Fruit fly (Drosophila melanogaster) whole organism, prepupa: ENCODE results near the gene CG15539.

Experiments used
- Blimp-1 ChIP-seq: fragments of 200-800 bp; sonication (Bioruptor generic); optimal IDR thresholded peaks from 3 replicates; lab custom pipeline; 2017; ENCODE audit warnings: missing biosample characterization, missing genetic modification characterization, mild to moderate bottlenecking, moderate library complexity, missing genetic modification reagents
- CG11902 ChIP-seq: fragments of 200-800 bp; sonication (Bioruptor generic); optimal IDR thresholded peaks from 3 replicates; lab custom pipeline; 2016; ENCODE audit warnings: missing biosample characterization, missing genetic modification characterization
- CG1621 ChIP-seq: fragments of 200-800 bp; sonication (Bioruptor generic); optimal IDR thresholded peaks from 3 replicates; lab custom pipeline; 2018; ENCODE audit warnings: missing biosample characterization, mild to moderate bottlenecking, missing genetic modification characterization
- CG3032 ChIP-seq: fragments of 200-800 bp; optimal IDR thresholded peaks from 2 replicates; lab custom pipeline; 2019; ENCODE audit warnings: missing biosample characterization, mild to moderate bottlenecking, missing genetic modification characterization, moderate library complexity
- CG34406 ChIP-seq: fragments of 200-800 bp; sonication (Bioruptor generic); optimal IDR thresholded peaks from 3 replicates; lab custom pipeline; 2016; ENCODE audit warnings: missing biosample characterization, missing genetic modification characterization
- CG4318 ChIP-seq: fragments of 200-800 bp; sonication (Bioruptor generic); optimal IDR thresholded peaks from 3 replicates; lab custom pipeline; 2017; ENCODE audit warnings: missing biosample characterization, mild to moderate bottlenecking, missing genetic modification characterization
- CG6792 ChIP-seq: fragments of 200-800 bp; sonication (Bioruptor generic); optimal IDR thresholded peaks from 3 replicates; lab custom pipeline; 2016; ENCODE audit warnings: missing biosample characterization, missing genetic modification characterization
- CG6808 ChIP-seq: fragments of 200-800 bp; sonication (Bioruptor generic); optimal IDR thresholded peaks from 3 replicates; lab custom pipeline; 2017; ENCODE audit warnings: missing biosample characterization, missing genetic modification characterization, mild to moderate bottlenecking, moderate library complexity, missing genetic modification reagents
- CG6854 ChIP-seq: fragments of 200-800 bp; sonication (Bioruptor generic); optimal IDR thresholded peaks from 2 replicates; lab custom pipeline; 2017; ENCODE audit warnings: missing biosample characterization, mild to moderate bottlenecking, missing genetic modification characterization
- CG8119 ChIP-seq: fragments of 200-800 bp; sonication (Bioruptor generic); IDR thresholded peaks from 3 replicates; pipeline ENCODE4 v1.3.6; 2022; ENCODE audit warnings: missing biosample characterization, missing genetic modification characterization
- CG8319 ChIP-seq: fragments of 200-800 bp; sonication (Bioruptor generic); optimal IDR thresholded peaks from 3 replicates; lab custom pipeline; 2016; ENCODE audit warnings: missing biosample characterization, missing genetic modification characterization
- CG8632 ChIP-seq: fragments of 200-800 bp; sonication (Bioruptor generic); optimal IDR thresholded peaks from 3 replicates; lab custom pipeline; 2016; ENCODE audit warnings: missing biosample characterization, missing genetic modification characterization
- Eip75B ChIP-seq: fragments of 200-800 bp; sonication (Bioruptor generic); optimal IDR thresholded peaks from 3 replicates; lab custom pipeline; 2016; ENCODE audit warnings: missing biosample characterization, missing genetic modification characterization
- Eip78C ChIP-seq: fragments of 200-800 bp; sonication (Bioruptor generic); peaks from one replicate; lab custom pipeline; 2016; ENCODE audit warnings: missing biosample characterization, missing genetic modification characterization
- Lpt ChIP-seq: fragments of 200-800 bp; sonication (Bioruptor generic); optimal IDR thresholded peaks from 3 replicates; lab custom pipeline; 2016; ENCODE audit warnings: missing biosample characterization, missing genetic modification characterization
- Met ChIP-seq: fragments of 200-800 bp; sonication (Bioruptor generic); optimal IDR thresholded peaks from 3 replicates; lab custom pipeline; 2016; ENCODE audit warnings: missing biosample characterization, missing genetic modification characterization
- Smox ChIP-seq: fragments of 200-800 bp; sonication (Bioruptor generic); optimal IDR thresholded peaks from 3 replicates; lab custom pipeline; 2016; ENCODE audit warnings: missing biosample characterization, missing genetic modification characterization
- Sox102F ChIP-seq: fragments of 200-800 bp; sonication (Bioruptor generic); optimal IDR thresholded peaks from 2 replicates; lab custom pipeline; 2016; ENCODE audit warnings: missing biosample characterization, mild to moderate bottlenecking, missing genetic modification characterization
- Sox15 ChIP-seq: fragments of 200-800 bp; sonication (Bioruptor generic); optimal IDR thresholded peaks from 3 replicates; lab custom pipeline; 2016; ENCODE audit warnings: missing biosample characterization, missing genetic modification characterization
- cyc ChIP-seq: fragments of 200-800 bp; sonication (Bioruptor generic); optimal IDR thresholded peaks from 3 replicates; lab custom pipeline; 2016; ENCODE audit warnings: missing biosample characterization, missing genetic modification characterization
- dac ChIP-seq: fragments of 200-800 bp; sonication (Bioruptor generic); optimal IDR thresholded peaks from 2 replicates; lab custom pipeline; 2017; ENCODE audit warnings: missing biosample characterization, mild to moderate bottlenecking, missing genetic modification characterization
- dsx ChIP-seq: fragments of 200-800 bp; optimal IDR thresholded peaks from 3 replicates; lab custom pipeline; 2019; ENCODE audit warnings: missing biosample characterization, mild to moderate bottlenecking, missing genetic modification characterization, moderate library complexity; ENCODE audit not compliant: poor library complexity, severe bottlenecking
- eg ChIP-seq: fragments of 200-800 bp; sonication (Bioruptor generic); IDR thresholded peaks from 3 replicates; pipeline ENCODE4 v1.3.6; 2022; ENCODE audit warnings: missing biosample characterization, missing genetic modification characterization
- esn ChIP-seq: fragments of 200-800 bp; sonication (Bioruptor generic); optimal IDR thresholded peaks from 2 replicates; lab custom pipeline; 2016; ENCODE audit warnings: missing biosample characterization, mild to moderate bottlenecking, missing genetic modification characterization, moderate library complexity
- fkh ChIP-seq: fragments of 200-800 bp; sonication (Bioruptor generic); optimal IDR thresholded peaks from 3 replicates; lab custom pipeline; 2017; ENCODE audit warnings: missing biosample characterization, mild to moderate bottlenecking, missing genetic modification characterization, moderate library complexity
- pdm3 ChIP-seq: fragments of 200-800 bp; sonication (Bioruptor generic); optimal IDR thresholded peaks from 3 replicates; lab custom pipeline; 2016; ENCODE audit warnings: missing biosample characterization, missing genetic modification characterization
- ss ChIP-seq, 2 experiments: fragments of 200-800 bp; sonication (Bioruptor generic); optimal IDR thresholded peaks; 2 replicates in 1 of 2; 3 replicates in 1 of 2; lab custom pipeline; 2017 to 2018; ENCODE audit warnings: mild to moderate bottlenecking in 2 of 2, missing biosample characterization in 2 of 2, missing genetic modification characterization in 2 of 2, moderate library complexity in 1 of 2
- svp ChIP-seq: fragments of 200-800 bp; sonication (Bioruptor generic); peaks from one replicate; lab custom pipeline; 2016; ENCODE audit warnings: missing biosample characterization, missing genetic modification characterization
- topi ChIP-seq: fragments of 200-800 bp; sonication (Bioruptor generic); optimal IDR thresholded peaks from 3 replicates; lab custom pipeline; 2016; ENCODE audit warnings: missing biosample characterization, missing genetic modification characterization
- vri ChIP-seq: fragments of 200-800 bp; sonication (Bioruptor generic); optimal IDR thresholded peaks from 3 replicates; lab custom pipeline; 2016; ENCODE audit warnings: missing biosample characterization, mild to moderate bottlenecking, missing genetic modification characterization

Gene CG15539

dm6 chr3R:30474667-30475213 lies 31.0 kb upstream of the CG15539 start:
- peak in 1 of 2 experiments; percentile 64 for TF ChIP-seq ss (GFP tag; optimal IDR thresholded peaks at IDR 0.05; lab: Kevin White, UChicago)
- TF ChIP-seq Smox, result no peak

DNA sequence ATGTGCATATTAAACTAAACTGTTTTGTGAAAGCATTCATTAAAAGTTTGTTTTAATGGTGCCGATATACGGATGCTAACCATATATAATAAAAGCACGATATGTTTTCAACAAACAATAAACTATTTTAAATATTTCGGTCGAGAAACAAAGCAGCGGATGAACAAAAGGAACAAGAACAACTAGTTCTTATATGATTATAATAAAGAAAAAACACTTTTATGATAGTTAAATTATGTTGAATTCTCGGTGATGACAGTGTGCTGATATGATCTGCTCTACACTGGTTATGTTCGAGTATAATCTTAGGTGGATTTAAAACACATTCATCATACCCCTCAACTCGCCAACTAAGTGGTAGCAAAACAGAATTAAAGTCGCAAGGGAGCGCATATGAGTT lies 29.9 kb upstream of the CG15539 start:
- no peak for TF ChIP-seq CG3032 (tag; lab: Kevin White, UChicago)
- TF ChIP-seq Eip78C (GFP tag; lab: Kevin White, UChicago), result peak; percentile 50
- TF ChIP-seq esn (GFP tag; lab: Kevin White, UChicago), result peak; percentile 18
- TF ChIP-seq CG6792 (GFP tag; lab: Kevin White, UChicago), result no peak

DNA sequence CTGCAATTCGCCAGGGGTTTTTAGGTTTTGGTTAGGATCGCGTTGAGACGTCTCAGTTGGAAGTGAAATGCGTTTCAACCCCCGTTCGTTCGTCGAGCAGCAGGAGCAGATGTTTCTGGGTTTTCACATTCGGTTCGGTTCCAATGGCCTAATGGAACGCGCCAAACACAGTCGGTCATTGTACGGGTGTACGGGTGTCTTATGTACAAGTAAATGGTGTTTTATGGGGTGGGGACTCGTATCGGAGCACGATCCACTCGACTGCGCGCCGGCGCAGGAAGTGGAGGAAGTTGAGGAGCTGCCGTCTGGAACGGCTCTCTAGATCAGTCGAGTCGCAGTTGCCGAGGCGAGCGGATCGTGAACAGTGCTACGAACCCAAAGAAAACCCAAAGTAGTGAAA lies 29.4 kb upstream of the CG15539 start, which contains the start of gene spdo:
Gene spdo (plus strand): TSS at position 318 of the 400 bp plus-strand sequence.
- TF ChIP-seq eg (no peak), CG8632 (GFP tag; lab: Kevin White, UChicago) (no peak), CG1621 (no peak), dac (GFP tag; lab: Kevin White, UChicago) (no peak), Met (no peak), Sox15 (GFP tag; lab: Kevin White, UChicago) (no peak), CG6854 (no peak), CG8119 (GFP tag; lab: Robert Waterston, UW) (no peak)

DNA sequence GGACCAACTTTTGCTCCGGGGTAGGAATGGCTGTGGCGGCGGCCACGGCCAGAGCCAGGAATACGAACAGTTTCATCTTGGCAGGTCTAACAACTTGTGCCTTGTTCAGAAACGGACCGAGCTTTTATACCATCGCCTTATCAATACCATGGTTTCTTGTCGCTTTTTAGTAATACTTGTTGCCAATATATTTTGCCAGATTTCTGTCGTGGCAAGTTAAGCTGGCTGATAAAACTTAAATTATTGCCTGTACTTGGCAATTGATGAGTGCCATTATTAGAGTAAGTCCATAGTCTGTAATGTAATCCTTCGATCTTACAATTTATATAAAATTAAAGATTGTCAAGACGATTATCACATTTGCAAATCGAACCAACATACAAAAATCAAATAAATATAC lies 18.0 kb upstream of the CG15539 start, which contains the start of gene Jon99Fii:
Gene Jon99Fii (minus strand): TSS at position 101 of the 400 bp plus-strand sequence.
- no peak for TF ChIP-seq CG6792 (GFP tag; lab: Kevin White, UChicago)
- no peak for TF ChIP-seq Eip78C (GFP tag; lab: Kevin White, UChicago)
- no peak for TF ChIP-seq Sox102F (GFP tag; lab: Kevin White, UChicago)
- no peak for TF ChIP-seq topi (GFP tag; lab: Kevin White, UChicago)
- no peak for TF ChIP-seq svp (GFP tag; lab: Kevin White, UChicago)
- TF ChIP-seq CG11902 (GFP tag; lab: Kevin White, UChicago), result no peak
- TF ChIP-seq Lpt, result no peak
- TF ChIP-seq cyc (GFP tag; lab: Kevin White, UChicago), result no peak
- TF ChIP-seq CG8319 (GFP tag; lab: Kevin White, UChicago), result no peak

DNA sequence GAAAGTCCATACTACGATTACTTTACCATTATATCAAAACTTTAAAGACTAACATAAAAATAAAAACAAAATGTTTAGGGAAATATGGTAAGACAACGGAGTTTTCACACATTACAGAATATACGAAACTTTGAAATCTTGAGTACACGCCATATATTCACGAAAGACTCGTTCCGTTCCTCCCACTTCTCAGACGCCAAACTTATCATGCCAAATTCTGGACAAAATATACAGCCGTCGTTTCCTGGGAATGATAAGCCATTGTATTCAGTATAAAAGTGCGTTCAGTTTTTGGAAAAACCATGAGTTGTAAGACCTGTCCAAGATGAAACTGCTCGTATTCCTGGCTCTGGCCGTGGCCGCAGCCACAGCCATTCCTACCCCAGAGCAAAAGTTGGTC lies 17.1 kb upstream of the CG15539 start, which contains the start of gene Jon99Fi:
Gene Jon99Fi (plus strand): TSS at position 301 of the 400 bp plus-strand sequence.
- no peak for TF ChIP-seq CG34406 (GFP tag; lab: Kevin White, UChicago)

DNA sequence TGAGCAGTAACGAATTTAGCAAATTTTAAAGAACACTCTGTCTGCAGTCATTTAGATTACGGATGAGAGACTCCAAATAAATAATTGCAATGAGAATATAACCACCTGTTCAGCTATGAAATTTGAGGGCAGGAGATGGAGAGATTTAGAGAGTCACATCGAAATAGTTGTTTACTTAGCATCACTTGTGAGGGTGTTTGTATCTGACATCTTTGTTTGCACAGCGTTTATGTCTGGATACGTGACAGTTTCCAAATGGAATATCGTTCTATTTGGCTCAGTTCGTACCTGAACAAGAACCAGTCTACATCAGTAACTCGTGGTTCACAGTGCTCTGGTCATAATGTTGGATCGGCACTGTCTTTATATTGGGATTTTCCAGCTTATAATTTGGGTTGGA lies 16.0 kb upstream of the CG15539 start, which contains the start of gene PH4alphaSG2:
Gene PH4alphaSG2 (plus strand): TSS at position 278 of the 400 bp plus-strand sequence.
- TF ChIP-seq fkh (GFP tag; lab: Kevin White, UChicago) (peak; percentile 43), CG4318 (GFP tag; lab: Kevin White, UChicago) (no peak)

dm6 chr3R:30496103-30496858 lies 9.5 kb upstream of the CG15539 start, which contains the start of gene PH4alphaMP:
Gene PH4alphaMP, minus strand, starts transcription at chr3R:30496153.
- TF ChIP-seq Eip75B (GFP tag; lab: Kevin White, UChicago) (no peak), svp (GFP tag; lab: Kevin White, UChicago) (peak; percentile 23), Blimp-1 (GFP tag; lab: Kevin White, UChicago) (peak; percentile 33), dac (GFP tag; lab: Kevin White, UChicago) (no peak), CG6808 (no peak), dsx (GFP tag; lab: Kevin White, UChicago) (no peak), vri (no peak), pdm3 (GFP tag; lab: Kevin White, UChicago) (no peak)
- TF ChIP-seq, all 60 proteins: peak for 2
